Worm (Caenorhabditis elegans) whole organism, L3 larva: ENCODE measurements around the gene C02D5.4.
A peak's percentile ranks its signal among the peaks of the same experiment; 100 is the strongest.

Source experiments
- R02D3.7 ChIP-seq: fragments of 150-350 bp; optimal IDR thresholded peaks from 2 replicates; lab custom pipeline; 2014; ENCODE audit warnings: missing biosample characterization, missing genetic modification characterization
- ZK546.5 ChIP-seq: sonication (generic microtip); optimal IDR thresholded peaks from 2 replicates; lab custom pipeline; 2017; ENCODE audit warnings: missing biosample characterization, missing genetic modification characterization
- aly-2 ChIP-seq: fragments of 150-350 bp; optimal IDR thresholded peaks from 2 replicates; lab custom pipeline; 2014; ENCODE audit warnings: missing biosample characterization, missing genetic modification characterization
- ceh-16 ChIP-seq: sonication (generic microtip); optimal IDR thresholded peaks from 2 replicates; lab custom pipeline; 2017; ENCODE audit warnings: missing biosample characterization, missing genetic modification characterization
- ceh-28 ChIP-seq: fragments of 150-350 bp; optimal IDR thresholded peaks from 2 replicates; lab custom pipeline; 2014; ENCODE audit warnings: missing biosample characterization, missing genetic modification reagents, missing genetic modification characterization
- ceh-9 ChIP-seq: sonication (generic microtip); optimal IDR thresholded peaks from 2 replicates; lab custom pipeline; 2018; ENCODE audit warnings: missing biosample characterization, missing genetic modification characterization
- egl-27 ChIP-seq: sonication (generic microtip); optimal IDR thresholded peaks from 4 replicates; lab custom pipeline; 2017; ENCODE audit warnings: missing biosample characterization, missing genetic modification reagents, missing genetic modification characterization
- egl-5 ChIP-seq: fragments of 150-350 bp; optimal IDR thresholded peaks from 2 replicates; lab custom pipeline; 2017; ENCODE audit warnings: missing biosample characterization, missing genetic modification reagents, missing genetic modification characterization, inconsistent platforms
- elt-1 ChIP-seq: fragments of 150-350 bp; optimal IDR thresholded peaks from 2 replicates; lab custom pipeline; 2014; ENCODE audit warnings: missing biosample characterization, missing genetic modification characterization
- elt-2 ChIP-seq: sonication (generic microtip); optimal IDR thresholded peaks from 2 replicates; lab custom pipeline; 2016; ENCODE audit warnings: missing genetic modification reagents, mild to moderate bottlenecking, missing genetic modification characterization, missing compliant biosample characterization
- elt-3 ChIP-seq, 3 experiments: fragments of 150-350 bp in 1 of 3; sonication (generic microtip) in 2 of 3; optimal IDR thresholded peaks; 2 replicates in 2 of 3; 4 replicates in 1 of 3; lab custom pipeline; 2014 to 2017; ENCODE audit warnings: missing biosample characterization in 3 of 3, missing genetic modification characterization in 3 of 3
- eor-1 ChIP-seq, 2 experiments: fragments of 150-350 bp; optimal IDR thresholded peaks; 2 replicates each; lab custom pipeline; 2014 to 2018; ENCODE audit warnings: missing biosample characterization in 2 of 2, missing genetic modification characterization in 2 of 2
- fkh-10 ChIP-seq: sonication (generic microtip); optimal IDR thresholded peaks from 2 replicates; lab custom pipeline; 2017; ENCODE audit warnings: missing biosample characterization, missing genetic modification reagents, missing genetic modification characterization
- fos-1 ChIP-seq: fragments of 150-350 bp; optimal IDR thresholded peaks from 2 replicates; lab custom pipeline; 2014; ENCODE audit warnings: missing biosample characterization, missing genetic modification characterization
- hmg-11 ChIP-seq: sonication (generic microtip); optimal IDR thresholded peaks from 2 replicates; lab custom pipeline; 2016; ENCODE audit warnings: missing genetic modification characterization, missing compliant biosample characterization
- jun-1 ChIP-seq: fragments of 150-350 bp; optimal IDR thresholded peaks from 2 replicates; lab custom pipeline; 2014; ENCODE audit warnings: missing biosample characterization, missing genetic modification reagents, missing genetic modification characterization
- lin-15B ChIP-seq: fragments of 150-350 bp; optimal IDR thresholded peaks from 2 replicates; lab custom pipeline; 2014; ENCODE audit warnings: missing biosample characterization, missing genetic modification characterization
- lin-39 ChIP-seq: fragments of 150-350 bp; optimal IDR thresholded peaks from 2 replicates; lab custom pipeline; 2018; ENCODE audit warnings: missing biosample characterization, missing genetic modification reagents, missing genetic modification characterization
- lsy-12 ChIP-seq: sonication (generic microtip); optimal IDR thresholded peaks from 2 replicates; lab custom pipeline; 2016; ENCODE audit warnings: mild to moderate bottlenecking, missing genetic modification characterization, missing compliant biosample characterization
- mdl-1 ChIP-seq: fragments of 150-350 bp; optimal IDR thresholded peaks from 2 replicates; lab custom pipeline; 2014; ENCODE audit warnings: missing biosample characterization, missing genetic modification characterization
- mml-1 ChIP-seq: fragments of 150-350 bp; sonication (generic microtip); optimal IDR thresholded peaks from 3 replicates; lab custom pipeline; 2014; ENCODE audit warnings: missing biosample characterization, missing genetic modification characterization
- nfya-1 ChIP-seq: sonication (generic microtip); optimal IDR thresholded peaks from 2 replicates; lab custom pipeline; 2017; ENCODE audit warnings: missing genetic modification characterization, mild to moderate bottlenecking, missing compliant biosample characterization, antibody characterized with exemption, moderate library complexity; ENCODE audit not compliant: insufficient read depth
- nhr-11 ChIP-seq: fragments of 150-350 bp; optimal IDR thresholded peaks from 2 replicates; lab custom pipeline; 2014; ENCODE audit warnings: missing biosample characterization, missing genetic modification characterization
- nhr-12 ChIP-seq: fragments of 150-350 bp; optimal IDR thresholded peaks from 2 replicates; lab custom pipeline; 2014; ENCODE audit warnings: missing biosample characterization, missing genetic modification characterization
- nhr-23 ChIP-seq: fragments of 150-350 bp; optimal IDR thresholded peaks from 2 replicates; lab custom pipeline; 2014; ENCODE audit warnings: missing biosample characterization, missing genetic modification reagents, missing genetic modification characterization
- nhr-237 ChIP-seq: fragments of 150-350 bp; optimal IDR thresholded peaks from 2 replicates; lab custom pipeline; 2014; ENCODE audit warnings: missing biosample characterization, missing genetic modification characterization
- nhr-25 ChIP-seq: sonication (generic microtip); optimal IDR thresholded peaks from 2 replicates; lab custom pipeline; 2017; ENCODE audit warnings: missing biosample characterization, missing genetic modification characterization
- nhr-28 ChIP-seq: fragments of 150-350 bp; optimal IDR thresholded peaks from 2 replicates; lab custom pipeline; 2014; ENCODE audit warnings: missing biosample characterization, missing genetic modification characterization
- nhr-67 ChIP-seq: fragments of 150-350 bp; optimal IDR thresholded peaks from 2 replicates; lab custom pipeline; 2014; ENCODE audit warnings: missing biosample characterization, missing genetic modification characterization
- nhr-76 ChIP-seq: fragments of 150-350 bp; sonication (generic microtip); optimal IDR thresholded peaks from 5 replicates; lab custom pipeline; 2014; ENCODE audit warnings: missing biosample characterization, missing genetic modification characterization
- nhr-77 ChIP-seq: fragments of 150-350 bp; optimal IDR thresholded peaks from 2 replicates; lab custom pipeline; 2014; ENCODE audit warnings: missing biosample characterization, missing genetic modification characterization
- pha-4 ChIP-seq: fragments of 150-350 bp; optimal IDR thresholded peaks from 2 replicates; lab custom pipeline; 2014; ENCODE audit warnings: missing biosample characterization, missing genetic modification reagents, missing genetic modification characterization
- sea-2 ChIP-seq: fragments of 150-350 bp; sonication (generic microtip); optimal IDR thresholded peaks from 4 replicates; lab custom pipeline; 2014; ENCODE audit warnings: missing biosample characterization, missing genetic modification reagents, missing genetic modification characterization
- skn-1 ChIP-seq: fragments of 150-350 bp; optimal IDR thresholded peaks from 2 replicates; lab custom pipeline; 2014; ENCODE audit warnings: missing biosample characterization, missing genetic modification characterization
- snpc-4 ChIP-seq: fragments of 150-350 bp; optimal IDR thresholded peaks from 2 replicates; lab custom pipeline; 2014; ENCODE audit warnings: missing biosample characterization, missing genetic modification characterization
- tbx-2 ChIP-seq: sonication (generic microtip); optimal IDR thresholded peaks from 2 replicates; lab custom pipeline; 2016; ENCODE audit warnings: mild to moderate bottlenecking, missing genetic modification characterization, missing compliant biosample characterization
- unc-39 ChIP-seq: sonication (generic microtip); optimal IDR thresholded peaks from 4 replicates; lab custom pipeline; 2017; ENCODE audit warnings: missing biosample characterization, missing genetic modification characterization
- unc-62 ChIP-seq: fragments of 150-350 bp; sonication (generic microtip); optimal IDR thresholded peaks from 4 replicates; lab custom pipeline; 2014; ENCODE audit warnings: missing biosample characterization, missing genetic modification reagents, missing genetic modification characterization
- zag-1 ChIP-seq: fragments of 150-350 bp; optimal IDR thresholded peaks from 2 replicates; lab custom pipeline; 2014; ENCODE audit warnings: missing biosample characterization, missing genetic modification characterization
- ztf-11 ChIP-seq: fragments of 150-350 bp; optimal IDR thresholded peaks from 2 replicates; lab custom pipeline; 2014; ENCODE audit warnings: missing biosample characterization, missing genetic modification characterization
- ztf-4 ChIP-seq: fragments of 150-350 bp; optimal IDR thresholded peaks from 2 replicates; lab custom pipeline; 2014; ENCODE audit warnings: missing biosample characterization, missing genetic modification characterization

C02D5.4 gene

DNA sequence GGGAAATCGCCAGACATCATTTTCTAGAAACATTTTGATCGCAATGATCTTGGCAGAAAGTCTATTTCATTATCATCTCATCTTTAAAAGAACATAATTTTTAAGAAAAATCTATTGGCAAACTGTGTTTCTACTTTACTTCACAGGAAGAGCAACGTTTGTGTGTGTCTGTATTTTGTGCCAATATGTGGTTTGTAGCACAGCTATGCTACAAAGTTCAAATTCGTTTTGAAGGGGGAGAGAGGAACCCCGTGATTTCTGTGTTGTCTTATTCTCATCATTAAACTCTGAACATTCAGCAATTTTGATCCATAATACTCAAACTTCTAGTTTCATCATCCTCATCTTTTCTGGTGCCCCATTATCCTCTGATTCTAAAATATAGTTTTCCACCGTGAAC lies 260 bp upstream of the C02D5.4 start:
- no peak for TF ChIP-seq mml-1
- TF ChIP-seq ceh-16 (tag; lab: Kevin White, UChicago) = no peak
- no peak for TF ChIP-seq eor-1 (tag; optimal IDR thresholded peaks at IDR 0.05; lab: Kevin White, UChicago)
- TF ChIP-seq elt-3 (tag; optimal IDR thresholded peaks at IDR 0.05; lab: Kevin White, UChicago) = no peak
- no peak for TF ChIP-seq nhr-76
- no peak for TF ChIP-seq ceh-28 (tag; lab: Kevin White, UChicago)
- no peak for TF ChIP-seq egl-27 (tag; lab: Kevin White, UChicago)
- TF ChIP-seq jun-1 (tag; lab: Kevin White, UChicago) = no peak
- no peak for TF ChIP-seq nhr-67 (tag; lab: Kevin White, UChicago)
- no peak for TF ChIP-seq unc-39 (tag; lab: Kevin White, UChicago)
- TF ChIP-seq nhr-25 = no peak
- no peak for TF ChIP-seq lsy-12 (tag; lab: Kevin White, UChicago)
- TF ChIP-seq ceh-9 (tag; lab: Kevin White, UChicago) = no peak
- TF ChIP-seq nhr-237 (tag; lab: Kevin White, UChicago) = no peak

DNA sequence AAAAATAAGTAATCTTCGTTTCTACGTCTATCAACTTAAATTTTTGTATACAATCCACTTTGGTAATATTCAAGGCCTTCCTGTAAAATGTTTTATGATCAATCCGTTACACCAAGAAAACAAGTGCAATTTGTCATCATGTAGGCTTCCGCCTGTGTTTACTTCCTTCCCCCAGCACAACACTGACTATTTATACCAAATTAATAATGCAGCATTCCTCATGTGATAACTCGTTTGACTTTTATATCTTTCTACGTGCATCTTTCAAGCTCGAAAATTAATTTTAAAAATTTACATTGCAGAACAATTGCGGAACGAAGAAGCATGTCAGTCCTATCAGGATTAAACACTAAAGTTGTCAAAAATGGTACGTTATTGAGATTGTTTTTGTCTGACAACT lies 2.5 kb downstream of the C02D5.4 start, which contains the start of gene gsto-2:
gsto-2 (plus strand) TSS at position 301 of the 400 bp plus-strand sequence.
- TF ChIP-seq lin-15B (tag; lab: Kevin White, UChicago) (no peak), ceh-16 (tag; lab: Kevin White, UChicago) (no peak), snpc-4 (tag; lab: Kevin White, UChicago) (no peak), nhr-237 (tag; lab: Kevin White, UChicago) (no peak), R02D3.7 (no peak), unc-39 (tag; lab: Kevin White, UChicago) (no peak), hmg-11 (tag; lab: Kevin White, UChicago) (no peak), ceh-9 (tag; lab: Kevin White, UChicago) (no peak), nhr-77 (tag; lab: Kevin White, UChicago) (no peak), fos-1 (no peak), ceh-28 (tag; lab: Kevin White, UChicago) (no peak), ztf-4 (no peak), fkh-10 (no peak), eor-1 (tag; optimal IDR thresholded peaks at IDR 0.05; lab: Kevin White, UChicago) (no peak), lsy-12 (tag; lab: Kevin White, UChicago) (no peak), aly-2 (no peak)

DNA sequence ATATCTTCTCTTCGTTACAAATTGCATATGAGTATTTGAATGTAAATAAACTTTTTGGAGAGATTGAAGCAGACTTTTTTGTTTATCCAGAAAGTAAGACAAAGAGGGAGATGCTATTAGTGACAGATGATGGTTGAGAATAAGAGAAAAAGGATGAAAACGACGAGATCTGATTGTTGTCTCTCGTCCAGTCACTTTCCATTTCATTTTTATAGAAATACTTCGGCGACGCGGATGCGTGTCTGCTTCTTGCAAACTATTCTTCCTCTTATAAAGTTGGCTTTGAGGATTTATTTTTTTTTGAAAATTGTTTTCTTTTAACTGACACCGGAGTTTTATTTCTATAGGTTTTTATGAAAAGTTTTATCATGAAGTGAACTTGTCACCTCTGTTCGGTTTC lies 3.7 kb downstream of the C02D5.4 start:
- TF ChIP-seq mdl-1 (tag; lab: Kevin White, UChicago) (no peak), hmg-11 (tag; lab: Kevin White, UChicago) (no peak), elt-3 (tag; optimal IDR thresholded peaks at IDR 0.05; lab: Kevin White, UChicago) (no peak), pha-4 (tag; lab: Kevin White, UChicago) (no peak), nhr-11 (no peak), eor-1 (tag; optimal IDR thresholded peaks at IDR 0.05; lab: Kevin White, UChicago) (no peak), unc-62 (GFP tag; lab: Kevin White, UChicago) (no peak), tbx-2 (tag; lab: Kevin White, UChicago) (no peak), aly-2 (no peak), ceh-9 (tag; lab: Kevin White, UChicago) (no peak), fos-1 (no peak), nhr-23 (tag; lab: Kevin White, UChicago) (no peak), R02D3.7 (no peak), nfya-1 (tag; lab: Kevin White, UChicago) (no peak), nhr-28 (no peak), ceh-28 (tag; lab: Kevin White, UChicago) (no peak), mml-1 (no peak), ztf-4 (no peak), zag-1 (tag; lab: Kevin White, UChicago) (no peak), fkh-10 (no peak)

DNA sequence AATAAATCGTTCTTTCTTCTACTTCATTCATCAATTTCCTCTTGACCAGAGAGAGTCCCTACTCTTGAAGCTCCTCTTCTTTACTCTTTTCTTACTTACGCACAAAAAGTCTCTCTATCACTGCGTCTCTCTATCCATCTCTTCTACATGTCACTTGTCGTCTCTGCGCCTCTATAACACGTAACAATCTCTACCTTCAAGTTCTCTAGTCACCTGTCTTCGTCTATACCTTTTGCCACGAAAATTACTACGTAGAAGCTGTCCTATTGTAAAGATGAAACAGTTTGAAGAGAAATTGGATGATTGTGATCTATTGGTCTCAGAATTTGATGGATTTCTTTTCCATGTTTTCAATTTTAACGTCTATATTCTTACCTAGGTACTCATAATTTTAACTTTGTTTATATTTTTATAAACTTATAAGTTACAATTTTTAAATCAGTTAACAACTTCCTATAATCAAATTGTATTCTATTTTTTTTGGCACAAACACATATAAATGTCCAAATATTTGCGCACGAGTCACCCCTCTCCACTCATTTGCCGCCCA lies 4.9 kb downstream of the C02D5.4 start, which contains the start of gene C02D5.2:
C02D5.2 (plus strand) TSS at position 500 of the 550 bp plus-strand sequence.
- TF ChIP-seq lin-15B (tag; lab: Kevin White, UChicago) (peak; percentile 1), ZK546.5 (tag; lab: Kevin White, UChicago) (no peak), sea-2 (GFP tag; lab: Kevin White, UChicago) (no peak), skn-1 (tag; lab: Kevin White, UChicago) (peak; percentile 36), egl-5 (tag; lab: Kevin White, UChicago) (no peak), tbx-2 (tag; lab: Kevin White, UChicago) (no peak), lsy-12 (tag; lab: Kevin White, UChicago) (no peak), elt-3 (tag; optimal IDR thresholded peaks at IDR 0.05; lab: Kevin White, UChicago) (no peak), fos-1 (no peak), unc-62 (GFP tag; lab: Kevin White, UChicago) (peak; percentile 30), jun-1 (tag; lab: Kevin White, UChicago) (no peak), nhr-28 (no peak), elt-2 (tag; lab: Kevin White, UChicago) (peak; percentile 27), nfya-1 (tag; lab: Kevin White, UChicago) (peak; percentile 54), ztf-11 (tag; lab: Kevin White, UChicago) (no peak), lin-39 (tag; lab: Kevin White, UChicago) (peak; percentile 48), elt-1 (tag; lab: Kevin White, UChicago) (no peak), ztf-4 (no peak), ceh-28 (tag; lab: Kevin White, UChicago) (peak; percentile 1), eor-1 (tag; optimal IDR thresholded peaks at IDR 0.05; lab: Kevin White, UChicago) (no peak), nhr-12 (no peak), pha-4 (tag; lab: Kevin White, UChicago) (peak; percentile 41), zag-1 (tag; lab: Kevin White, UChicago) (no peak), snpc-4 (tag; lab: Kevin White, UChicago) (peak; percentile 1), aly-2 (no peak), nhr-11 (peak; percentile 6), nhr-67 (tag; lab: Kevin White, UChicago) (no peak), nhr-23 (tag; lab: Kevin White, UChicago) (no peak), hmg-11 (tag; lab: Kevin White, UChicago) (peak; percentile 42), egl-27 (tag; lab: Kevin White, UChicago) (no peak), R02D3.7 (no peak)
- TF ChIP-seq, all 47 proteins: peak for 11
